Fruit fly (Drosophila melanogaster) whole organism, embryonic: ENCODE data around the gene CG14931.

ENCODE experiments used
- Asciz ChIP-seq: fragments of 200-800 bp; sonication (Bioruptor generic); optimal IDR thresholded peaks from 2 replicates; lab custom pipeline; 2017; ENCODE audit warnings: missing biosample characterization, mild to moderate bottlenecking, missing genetic modification characterization, missing genetic modification reagents
- Blimp-1 ChIP-seq: fragments of 200-800 bp; sonication (Bioruptor generic); optimal IDR thresholded peaks from 3 replicates; lab custom pipeline; 2018; ENCODE audit warnings: missing biosample characterization, missing genetic modification characterization, mild to moderate bottlenecking, moderate library complexity, missing genetic modification reagents
- BtbVII ChIP-seq: fragments of 200-800 bp; sonication (Bioruptor generic); optimal IDR thresholded peaks from 3 replicates; lab custom pipeline; 2017; ENCODE audit warnings: missing biosample characterization, mild to moderate bottlenecking, missing genetic modification characterization
- CG10565 ChIP-seq: fragments of 200-800 bp; sonication (Bioruptor generic); optimal IDR thresholded peaks from 3 replicates; lab custom pipeline; 2016; ENCODE audit warnings: missing biosample characterization, mild to moderate bottlenecking, missing genetic modification characterization
- CG11695 ChIP-seq: fragments of 200-800 bp; sonication (Bioruptor generic); IDR thresholded peaks from 3 replicates; pipeline ENCODE4 v1.3.6; 2022; ENCODE audit warnings: missing biosample characterization, missing genetic modification characterization
- CG13123 ChIP-seq: fragments of 200-800 bp; sonication (Bioruptor generic); optimal IDR thresholded peaks from 2 replicates; lab custom pipeline; 2016; ENCODE audit warnings: missing biosample characterization, missing genetic modification characterization
- CG14667 ChIP-seq: fragments of 200-800 bp; sonication (Bioruptor generic); IDR thresholded peaks from 2 replicates; pipeline ENCODE4 v1.3.6; 2022; ENCODE audit warnings: missing biosample characterization, missing genetic modification characterization
- CG15696 ChIP-seq: fragments of 200-800 bp; sonication (Bioruptor generic); optimal IDR thresholded peaks from 2 replicates; lab custom pipeline; 2019; ENCODE audit warnings: missing biosample characterization, mild to moderate bottlenecking, missing genetic modification characterization, moderate library complexity
- CG17361 ChIP-seq: fragments of 200-800 bp; sonication (Bioruptor generic); IDR thresholded peaks from 3 replicates; pipeline ENCODE4 v1.3.6; 2022; ENCODE audit warnings: missing biosample characterization, missing genetic modification characterization
- CG2678 ChIP-seq: fragments of 200-800 bp; sonication (Bioruptor generic); optimal IDR thresholded peaks from 3 replicates; lab custom pipeline; 2019; ENCODE audit warnings: missing biosample characterization, mild to moderate bottlenecking, missing genetic modification characterization, moderate library complexity
- CG30431 ChIP-seq: fragments of 200-800 bp; sonication (Bioruptor generic); optimal IDR thresholded peaks from 2 replicates; lab custom pipeline; 2017; ENCODE audit warnings: missing biosample characterization, missing genetic modification characterization
- CG3065 ChIP-seq: fragments of 200-800 bp; sonication (Bioruptor generic); optimal IDR thresholded peaks from 2 replicates; lab custom pipeline; 2016; ENCODE audit warnings: missing biosample characterization, missing genetic modification characterization
- CG33213 ChIP-seq: fragments of 200-800 bp; sonication (Bioruptor generic); optimal IDR thresholded peaks from 3 replicates; lab custom pipeline; 2016; ENCODE audit warnings: missing biosample characterization, missing genetic modification characterization
- CG34422 ChIP-seq: fragments of 200-800 bp; sonication (Bioruptor generic); IDR thresholded peaks from 3 replicates; pipeline ENCODE4 v1.3.6; 2022; ENCODE audit warnings: missing biosample characterization, missing genetic modification characterization
- CG4360 ChIP-seq: fragments of 200-800 bp; sonication (Bioruptor generic); IDR thresholded peaks from 2 replicates; pipeline ENCODE4 v1.3.6; 2022; ENCODE audit warnings: missing biosample characterization, missing genetic modification characterization
- CG6272 ChIP-seq: fragments of 200-800 bp; sonication (Bioruptor generic); IDR thresholded peaks from 2 replicates; pipeline ENCODE4 v1.3.6; 2022; ENCODE audit warnings: missing biosample characterization, missing genetic modification characterization
- CG6689 ChIP-seq: fragments of 200-800 bp; sonication (Bioruptor generic); IDR thresholded peaks from 2 replicates; pipeline ENCODE4 v1.3.6; 2022; ENCODE audit warnings: missing biosample characterization, missing genetic modification characterization
- CG7745 ChIP-seq: fragments of 200-800 bp; sonication (Bioruptor generic); optimal IDR thresholded peaks from 2 replicates; lab custom pipeline; 2018; ENCODE audit warnings: missing biosample characterization, mild to moderate bottlenecking, missing genetic modification characterization, moderate library complexity
- CG9797 ChIP-seq: fragments of 200-800 bp; sonication (Bioruptor generic); optimal IDR thresholded peaks from 3 replicates; lab custom pipeline; 2018; ENCODE audit warnings: missing biosample characterization, mild to moderate bottlenecking, missing genetic modification characterization
- CG9817 ChIP-seq: fragments of 200-800 bp; sonication (Bioruptor generic); optimal IDR thresholded peaks from 2 replicates; lab custom pipeline; 2018; ENCODE audit warnings: missing biosample characterization, mild to moderate bottlenecking, missing genetic modification characterization, moderate library complexity
- Camta ChIP-seq: fragments of 200-800 bp; sonication (Bioruptor generic); optimal IDR thresholded peaks from 2 replicates; lab custom pipeline; 2016; ENCODE audit warnings: missing biosample characterization, missing genetic modification characterization
- Dip2 ChIP-seq: fragments of 200-800 bp; sonication (Bioruptor generic); IDR thresholded peaks from 2 replicates; pipeline ENCODE4 v1.3.6; 2022; ENCODE audit warnings: missing biosample characterization, missing genetic modification characterization
- Doc2 ChIP-seq: fragments of 200-800 bp; sonication (Bioruptor generic); IDR thresholded peaks from 2 replicates; pipeline ENCODE4 v1.3.6; 2022; ENCODE audit warnings: missing biosample characterization, missing genetic modification characterization
- Drgx ChIP-seq: fragments of 200-800 bp; sonication (Bioruptor generic); IDR thresholded peaks from 2 replicates; pipeline ENCODE4 v1.3.6; 2022; ENCODE audit warnings: missing biosample characterization, missing genetic modification characterization
- ERR ChIP-seq: fragments of 200-800 bp; sonication (Bioruptor generic); optimal IDR thresholded peaks from 2 replicates; lab custom pipeline; 2016; ENCODE audit warnings: missing biosample characterization, missing genetic modification characterization
- Oaz ChIP-seq: fragments of 200-800 bp; sonication (Bioruptor generic); IDR thresholded peaks from 2 replicates; pipeline ENCODE4 v1.3.6; 2022; ENCODE audit warnings: missing biosample characterization, missing genetic modification characterization
- Opbp ChIP-seq: fragments of 200-800 bp; sonication (Bioruptor generic); IDR thresholded peaks from 3 replicates; pipeline ENCODE4 v1.3.6; 2022; ENCODE audit warnings: missing biosample characterization, missing genetic modification characterization; ENCODE audit not compliant: partially characterized antibody
- Sin3A ChIP-seq: fragments of >200 bp; optimal IDR thresholded peaks from 2 replicates; lab custom pipeline; 2018
- Sox102F ChIP-seq: fragments of 200-800 bp; sonication (Bioruptor generic); optimal IDR thresholded peaks from 2 replicates; lab custom pipeline; 2018; ENCODE audit warnings: missing biosample characterization, mild to moderate bottlenecking, missing genetic modification characterization, moderate library complexity
- Tbp ChIP-seq: fragments of >200 bp; optimal IDR thresholded peaks from 2 replicates; lab custom pipeline; 2018; ENCODE audit warnings: missing biosample characterization, missing genetic modification characterization
- az2 ChIP-seq: fragments of 200-800 bp; sonication (Bioruptor generic); optimal IDR thresholded peaks from 3 replicates; lab custom pipeline; 2016; ENCODE audit warnings: missing biosample characterization, missing genetic modification characterization
- crc ChIP-seq: fragments of 200-800 bp; sonication (Bioruptor generic); optimal IDR thresholded peaks from 2 replicates; lab custom pipeline; 2016; ENCODE audit warnings: missing biosample characterization, missing genetic modification characterization
- crp ChIP-seq, 2 experiments: fragments of 200-800 bp; sonication (Bioruptor generic); optimal IDR thresholded peaks; 2 replicates in 1 of 2; 3 replicates in 1 of 2; lab custom pipeline; 2017; ENCODE audit warnings: missing biosample characterization in 2 of 2, missing genetic modification characterization in 2 of 2, mild to moderate bottlenecking in 1 of 2, moderate library complexity in 1 of 2
- dati ChIP-seq: fragments of 200-800 bp; sonication (Bioruptor generic); IDR thresholded peaks from 2 replicates; pipeline ENCODE4 v1.3.6; 2022; ENCODE audit warnings: missing biosample characterization, missing genetic modification characterization
- fru ChIP-seq: fragments of >200 bp; optimal IDR thresholded peaks from 2 replicates; lab custom pipeline; 2017
- gcm2 ChIP-seq: fragments of 200-800 bp; sonication (Bioruptor generic); optimal IDR thresholded peaks from 2 replicates; lab custom pipeline; 2016; ENCODE audit warnings: missing biosample characterization, missing genetic modification characterization
- gfzf ChIP-seq: fragments of 200-800 bp; sonication (Bioruptor generic); optimal IDR thresholded peaks from 2 replicates; lab custom pipeline; 2016; ENCODE audit warnings: missing biosample characterization, mild to moderate bottlenecking, missing genetic modification characterization, moderate library complexity
- gsb-n ChIP-seq: fragments of 200-800 bp; sonication (Bioruptor generic); optimal IDR thresholded peaks from 3 replicates; lab custom pipeline; 2018; ENCODE audit warnings: missing biosample characterization, mild to moderate bottlenecking, missing genetic modification characterization
- gt ChIP-seq: fragments of 200-800 bp; sonication (Bioruptor generic); IDR thresholded peaks from 2 replicates; pipeline ENCODE4 v1.3.6; 2022; ENCODE audit warnings: missing biosample characterization, missing genetic modification characterization
- her ChIP-seq: fragments of 200-800 bp; sonication (Bioruptor generic); optimal IDR thresholded peaks from 2 replicates; lab custom pipeline; 2016; ENCODE audit warnings: missing biosample characterization, missing genetic modification characterization
- jing ChIP-seq: fragments of 200-800 bp; sonication (Bioruptor generic); optimal IDR thresholded peaks from 2 replicates; lab custom pipeline; 2018; ENCODE audit warnings: missing biosample characterization, mild to moderate bottlenecking, missing genetic modification characterization
- knrl ChIP-seq: fragments of 200-800 bp; sonication (Bioruptor generic); IDR thresholded peaks from 3 replicates; pipeline ENCODE4 v1.3.6; 2022; ENCODE audit warnings: missing biosample characterization, missing genetic modification characterization; ENCODE audit not compliant: partially characterized antibody
- lab ChIP-seq: fragments of 200-800 bp; sonication (Bioruptor generic); optimal IDR thresholded peaks from 3 replicates; lab custom pipeline; 2017; ENCODE audit warnings: missing biosample characterization, missing genetic modification characterization, mild to moderate bottlenecking, moderate library complexity, missing genetic modification reagents
- luna ChIP-seq: fragments of 200-800 bp; sonication (Bioruptor generic); optimal IDR thresholded peaks from 2 replicates; lab custom pipeline; 2016; ENCODE audit warnings: missing biosample characterization, missing genetic modification characterization
- nau ChIP-seq: fragments of 200-800 bp; sonication (Bioruptor generic); optimal IDR thresholded peaks from 3 replicates; lab custom pipeline; 2017; ENCODE audit warnings: missing biosample characterization, mild to moderate bottlenecking, missing genetic modification characterization, missing genetic modification reagents
- p53 ChIP-seq: fragments of 200-800 bp; sonication (Bioruptor generic); optimal IDR thresholded peaks from 2 replicates; lab custom pipeline; 2016; ENCODE audit warnings: missing biosample characterization, missing genetic modification characterization
- prd ChIP-seq, 3 experiments: fragments of >200 bp in 2 of 3; fragments of 200-800 bp in 1 of 3; sonication (Bioruptor generic) in 1 of 3; optimal IDR thresholded peaks in 2 of 3; IDR thresholded peaks in 1 of 3; 2 replicates in 2 of 3; 3 replicates in 1 of 3; pipeline versions ENCODE4 v1.3.6 to Lab custom; 2017 to 2022; ENCODE audit warnings: missing biosample characterization in 1 of 3, missing genetic modification characterization in 1 of 3
- repo ChIP-seq: fragments of 200-800 bp; sonication (Bioruptor generic); optimal IDR thresholded peaks from 2 replicates; lab custom pipeline; 2016; ENCODE audit warnings: missing biosample characterization, missing genetic modification characterization
- sim ChIP-seq: fragments of 200-800 bp; sonication (Bioruptor generic); IDR thresholded peaks from 2 replicates; pipeline ENCODE4 v1.3.6; 2022; ENCODE audit warnings: missing biosample characterization, missing genetic modification characterization
- tin ChIP-seq: fragments of 200-800 bp; sonication (Bioruptor generic); optimal IDR thresholded peaks from 3 replicates; lab custom pipeline; 2016; ENCODE audit warnings: missing biosample characterization, missing genetic modification characterization
- ttk ChIP-seq: fragments of 200-800 bp; sonication (Bioruptor generic); IDR thresholded peaks from 2 replicates; pipeline ENCODE4 v2.1.2; 2022; ENCODE audit warnings: missing biosample characterization, missing genetic modification characterization
- zf30C ChIP-seq: fragments of 200-800 bp; sonication (Bioruptor generic); optimal IDR thresholded peaks from 3 replicates; lab custom pipeline; 2018; ENCODE audit warnings: missing biosample characterization, mild to moderate bottlenecking, missing genetic modification characterization

Gene CG14931

DNA sequence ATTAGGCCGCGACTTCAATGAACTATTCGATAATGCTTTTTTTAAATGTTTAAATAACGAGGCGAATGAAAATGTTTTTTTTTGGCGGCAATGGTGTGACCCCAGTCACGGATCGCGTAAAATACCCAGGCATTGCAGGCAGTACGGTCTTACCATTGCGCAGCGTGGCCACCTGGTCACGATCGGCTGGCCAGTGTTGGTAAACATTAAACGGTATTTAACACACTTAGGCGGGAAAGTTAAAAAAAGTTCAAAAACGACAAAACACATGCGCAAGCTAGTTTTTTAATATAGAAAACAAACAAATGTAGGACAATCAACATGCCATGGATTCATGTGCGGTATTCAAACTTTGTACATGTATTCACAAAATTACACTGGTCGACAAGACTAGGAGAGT is 41.1 kb downstream of the CG14931 start, which contains the start of gene esc (continued):
- TF ChIP-seq zf30C (GFP tag; lab: Kevin White, UChicago) (no peak), nau (no peak), Blimp-1 (GFP tag; lab: Kevin White, UChicago) (no peak), crp (GFP tag; optimal IDR thresholded peaks at IDR 0.05; lab: Kevin White, UChicago) (peak in 1 of 2 experiments; percentile 25), BtbVII (GFP tag; lab: Kevin White, UChicago) (no peak), CG17361 (no peak), gfzf (GFP tag; lab: Kevin White, UChicago) (peak; percentile 96), CG2678 (tag; lab: Kevin White, UChicago) (no peak), jing (GFP tag; lab: Kevin White, UChicago) (no peak), fru (lab: Kevin White, UChicago) (no peak), CG9797 (GFP tag; lab: Kevin White, UChicago) (peak; percentile 94), CG15696 (no peak), ERR (no peak), CG4360 (GFP tag; lab: Robert Waterston, UW) (no peak), CG6689 (GFP tag; lab: Robert Waterston, UW) (no peak), luna (GFP tag; lab: Kevin White, UChicago) (no peak), sim (no peak), CG13123 (no peak), Drgx (GFP tag; lab: Robert Waterston, UW) (no peak), p53 (GFP tag; lab: Kevin White, UChicago) (peak; percentile 10), CG6272 (no peak), Sox102F (GFP tag; lab: Kevin White, UChicago) (no peak), tin (GFP tag; lab: Kevin White, UChicago) (peak; percentile 30), Opbp (GFP tag; lab: Robert Waterston, UW) (peak; percentile 66), CG33213 (peak; percentile 70), lab (GFP tag; lab: Kevin White, UChicago) (peak; percentile 36), CG11695 (GFP tag; lab: Robert Waterston, UW) (no peak), repo (GFP tag; lab: Kevin White, UChicago) (no peak), gt (GFP tag; lab: Robert Waterston, UW) (no peak), ttk (GFP tag; lab: Robert Waterston, UW) (no peak), crc (no peak), gsb-n (tag; lab: Kevin White, UChicago) (no peak), CG10565 (GFP tag; lab: Kevin White, UChicago) (no peak), knrl (GFP tag; lab: Robert Waterston, UW) (no peak), CG3065 (no peak), Sin3A (lab: Kevin White, UChicago) (peak; percentile 72), her (GFP tag; lab: Kevin White, UChicago) (peak; percentile 43), Dip2 (GFP tag; lab: Robert Waterston, UW) (no peak), CG9817 (tag; lab: Kevin White, UChicago) (peak; percentile 23), gcm2 (no peak), prd (optimal IDR thresholded peaks at IDR 0.05; lab: Kevin White, UChicago) (no peak), prd (GFP tag; IDR thresholded peaks at IDR 0.05; lab: Robert Waterston, UW) (peak; percentile 40; the same call in 1 of the 3 replicates), dati (no peak), Camta (GFP tag; lab: Kevin White, UChicago) (peak; percentile 11), CG34422 (no peak), CG7745 (tag; lab: Kevin White, UChicago) (no peak), Doc2 (GFP tag; lab: Robert Waterston, UW) (no peak), CG30431 (GFP tag; lab: Kevin White, UChicago) (no peak), CG14667 (no peak), az2 (GFP tag; lab: Kevin White, UChicago) (no peak), Tbp (GFP tag; lab: Kevin White, UChicago) (no peak), Oaz (GFP tag; lab: Robert Waterston, UW) (no peak), Asciz (GFP tag; lab: Kevin White, UChicago) (no peak)
